Worm (Caenorhabditis elegans) whole organism, L4 larva: Measurements from ENCODE around the gene ZK669.2.
A peak's percentile ranks its signal among the peaks of the same experiment; 100 is the strongest.

ENCODE experiments used
- D1046.2 ChIP-seq: fragments of 200-800 bp; sonication (Bioruptor generic); IDR thresholded peaks from 2 replicates; pipeline ENCODE4 v1.3.6; 2022; ENCODE audit warnings: missing genetic modification characterization, missing compliant biosample characterization
- F10B5.3 ChIP-seq: sonication (generic microtip); optimal IDR thresholded peaks from 2 replicates; lab custom pipeline; 2016; ENCODE audit warnings: mild to moderate bottlenecking, missing genetic modification characterization, missing compliant biosample characterization
- F26F4.8 ChIP-seq: fragments of 200-800 bp; sonication (Bioruptor generic); conservative IDR thresholded peaks from 2 replicates; pipeline ENCODE4 v1.3.6; 2022; ENCODE audit warnings: missing genetic modification characterization, missing compliant biosample characterization
- F37D6.2 ChIP-seq: sonication (generic microtip); optimal IDR thresholded peaks from 2 replicates; lab custom pipeline; 2016; ENCODE audit warnings: mild to moderate bottlenecking, missing genetic modification characterization, missing compliant biosample characterization
- F44E2.7 ChIP-seq: fragments of 200-800 bp; sonication (Bioruptor generic); IDR thresholded peaks from 2 replicates; pipeline ENCODE4 v2.1.2; 2022; ENCODE audit warnings: missing genetic modification characterization, missing compliant biosample characterization
- F49E8.2 ChIP-seq: sonication (generic microtip); optimal IDR thresholded peaks from 2 replicates; lab custom pipeline; 2016; ENCODE audit warnings: missing compliant biosample characterization, mild to moderate bottlenecking, missing genetic modification characterization, borderline replicate concordance
- R02D3.7 ChIP-seq: fragments of 150-350 bp; sonication (generic microtip); optimal IDR thresholded peaks from 3 replicates; lab custom pipeline; 2014; ENCODE audit warnings: missing biosample characterization, missing genetic modification characterization
- Y105C5A.15 ChIP-seq: fragments of 200-800 bp; sonication (Bioruptor generic); IDR thresholded peaks from 2 replicates; pipeline ENCODE4 v1.3.6; 2022; ENCODE audit warnings: missing genetic modification characterization, missing compliant biosample characterization
- Y48G9A.11 ChIP-seq: fragments of 200-800 bp; sonication (Bioruptor generic); IDR thresholded peaks from 2 replicates; pipeline ENCODE4 v1.3.6; 2022; ENCODE audit warnings: missing genetic modification reagents, missing genetic modification characterization, missing compliant biosample characterization
- Y5F2A.4 ChIP-seq: fragments of 200-800 bp; sonication (Bioruptor generic); optimal IDR thresholded peaks from 2 replicates; lab custom pipeline; 2018; ENCODE audit warnings: mild to moderate bottlenecking, missing genetic modification characterization, missing compliant biosample characterization
- Y75B8A.6 ChIP-seq: fragments of 200-800 bp; sonication (Bioruptor generic); IDR thresholded peaks from 2 replicates; pipeline ENCODE4 v1.3.6; 2022; ENCODE audit warnings: missing genetic modification reagents, missing genetic modification characterization, missing compliant biosample characterization
- ZK337.2 ChIP-seq: fragments of 200-800 bp; sonication (Bioruptor generic); IDR thresholded peaks from 2 replicates; pipeline ENCODE4 v1.3.6; 2022; ENCODE audit warnings: missing genetic modification reagents, missing genetic modification characterization, missing compliant biosample characterization
- ZK546.5 ChIP-seq, 2 experiments: sonication (generic microtip); optimal IDR thresholded peaks; 2 replicates each; lab custom pipeline; 2017; ENCODE audit warnings: missing biosample characterization in 2 of 2, missing genetic modification characterization in 2 of 2
- aly-2 ChIP-seq: sonication (generic microtip); optimal IDR thresholded peaks from 2 replicates; lab custom pipeline; 2018; ENCODE audit warnings: missing biosample characterization, missing genetic modification characterization
- ama-1 ChIP-seq: fragments of 150-350 bp; optimal IDR thresholded peaks from 2 replicates; lab custom pipeline; 2014; ENCODE audit warnings: inconsistent platforms, mixed read lengths
- arid-1 ChIP-seq: fragments of 200-800 bp; sonication (Bioruptor generic); conservative IDR thresholded peaks from 2 replicates; pipeline ENCODE4 v1.3.6; 2022; ENCODE audit warnings: missing genetic modification reagents, missing genetic modification characterization, missing compliant biosample characterization
- ceh-28 ChIP-seq: fragments of 150-350 bp; optimal IDR thresholded peaks from 2 replicates; lab custom pipeline; 2014; ENCODE audit warnings: missing biosample characterization, missing genetic modification reagents, missing genetic modification characterization
- ceh-32 ChIP-seq: sonication (generic microtip); optimal IDR thresholded peaks from 2 replicates; lab custom pipeline; 2016; ENCODE audit warnings: mild to moderate bottlenecking, missing genetic modification characterization, missing compliant biosample characterization; ENCODE audit not compliant: poor library complexity
- cey-2 ChIP-seq: sonication (generic microtip); optimal IDR thresholded peaks from 3 replicates; lab custom pipeline; 2017; ENCODE audit warnings: missing genetic modification characterization, mild to moderate bottlenecking, missing compliant biosample characterization, antibody characterized with exemption, borderline replicate concordance; ENCODE audit not compliant: insufficient read depth
- ctbp-1 ChIP-seq: fragments of 200-800 bp; sonication (Bioruptor generic); IDR thresholded peaks from 2 replicates; pipeline ENCODE4 v1.3.6; 2022; ENCODE audit warnings: missing genetic modification reagents, missing genetic modification characterization, missing compliant biosample characterization
- daf-12 ChIP-seq: fragments of 150-350 bp; optimal IDR thresholded peaks from 2 replicates; lab custom pipeline; 2014; ENCODE audit warnings: missing biosample characterization, missing genetic modification reagents, missing genetic modification characterization
- daf-8 ChIP-seq: fragments of 200-800 bp; sonication (Bioruptor generic); IDR thresholded peaks from 2 replicates; pipeline ENCODE4 v1.3.6; 2022; ENCODE audit warnings: missing genetic modification characterization, missing compliant biosample characterization
- dmd-6 ChIP-seq: fragments of 200-800 bp; sonication (Bioruptor generic); IDR thresholded peaks from 2 replicates; pipeline ENCODE4 v1.3.6; 2022; ENCODE audit warnings: missing genetic modification reagents, missing genetic modification characterization, missing compliant biosample characterization
- dmd-8 ChIP-seq: fragments of 200-800 bp; sonication (Bioruptor generic); IDR thresholded peaks from 2 replicates; pipeline ENCODE4 v1.3.6; 2022; ENCODE audit warnings: missing genetic modification characterization, missing compliant biosample characterization
- dmd-9 ChIP-seq: fragments of 200-800 bp; sonication (Bioruptor generic); IDR thresholded peaks from 2 replicates; pipeline ENCODE4 v1.3.6; 2022; ENCODE audit warnings: missing genetic modification reagents, missing genetic modification characterization, missing compliant biosample characterization
- duxl-1 ChIP-seq: sonication (generic microtip); optimal IDR thresholded peaks from 2 replicates; lab custom pipeline; 2016; ENCODE audit warnings: mild to moderate bottlenecking, missing genetic modification characterization, moderate library complexity, missing compliant biosample characterization; ENCODE audit not compliant: poor library complexity
- fkh-10 ChIP-seq: fragments of 150-350 bp; optimal IDR thresholded peaks from 2 replicates; lab custom pipeline; 2014; ENCODE audit warnings: missing biosample characterization, missing genetic modification reagents, missing genetic modification characterization
- fos-1 ChIP-seq: fragments of 150-350 bp; optimal IDR thresholded peaks from 2 replicates; lab custom pipeline; 2014; ENCODE audit warnings: missing biosample characterization, missing genetic modification characterization
- hmg-1.1 ChIP-seq: fragments of 200-800 bp; sonication (Bioruptor generic); IDR thresholded peaks from 2 replicates; pipeline ENCODE4 v1.3.6; 2022; ENCODE audit warnings: missing genetic modification reagents, missing genetic modification characterization, missing compliant biosample characterization
- jun-1 ChIP-seq: fragments of 150-350 bp; optimal IDR thresholded peaks from 2 replicates; lab custom pipeline; 2014; ENCODE audit warnings: missing biosample characterization, missing genetic modification reagents, missing genetic modification characterization
- lin-29 ChIP-seq: fragments of 200-800 bp; sonication (Bioruptor generic); IDR thresholded peaks from 2 replicates; pipeline ENCODE4 v1.3.6; 2022; ENCODE audit warnings: missing genetic modification reagents, missing genetic modification characterization, missing compliant biosample characterization
- lir-3 ChIP-seq: sonication (generic microtip); optimal IDR thresholded peaks from 2 replicates; lab custom pipeline; 2016; ENCODE audit warnings: mild to moderate bottlenecking, missing genetic modification characterization, missing compliant biosample characterization
- lsy-2 ChIP-seq, 2 experiments: fragments of 150-350 bp in 1 of 2; sonication (generic microtip) in 1 of 2; optimal IDR thresholded peaks; 2 replicates each; lab custom pipeline; 2014 to 2017; ENCODE audit warnings: missing biosample characterization in 2 of 2, missing genetic modification characterization in 2 of 2
- madf-9 ChIP-seq: fragments of 200-800 bp; sonication (Bioruptor generic); conservative IDR thresholded peaks from 2 replicates; pipeline ENCODE4 v1.3.6; 2022; ENCODE audit warnings: missing genetic modification reagents, missing genetic modification characterization, missing compliant biosample characterization
- mep-1 ChIP-seq: fragments of 150-350 bp; sonication (generic microtip); optimal IDR thresholded peaks from 3 replicates; lab custom pipeline; 2014; ENCODE audit warnings: missing biosample characterization, missing genetic modification characterization
- nhr-102 ChIP-seq: sonication (generic microtip); optimal IDR thresholded peaks from 2 replicates; lab custom pipeline; 2016; ENCODE audit warnings: mild to moderate bottlenecking, missing genetic modification characterization, moderate library complexity, missing compliant biosample characterization
- nhr-25 ChIP-seq: sonication (generic microtip); optimal IDR thresholded peaks from 2 replicates; lab custom pipeline; 2017; ENCODE audit warnings: missing genetic modification characterization, mild to moderate bottlenecking, missing compliant biosample characterization, antibody characterized with exemption, moderate library complexity, borderline replicate concordance; ENCODE audit not compliant: insufficient read depth
- nhr-6 ChIP-seq: fragments of 150-350 bp; optimal IDR thresholded peaks from 2 replicates; lab custom pipeline; 2014; ENCODE audit warnings: missing biosample characterization, missing genetic modification characterization
- nhr-77 ChIP-seq: fragments of 150-350 bp; optimal IDR thresholded peaks from 2 replicates; lab custom pipeline; 2014; ENCODE audit warnings: missing biosample characterization, missing genetic modification characterization
- pha-4 ChIP-seq, 2 experiments: fragments of 150-350 bp in 1 of 2; fragments of 200-800 bp in 1 of 2; sonication (Bioruptor generic) in 1 of 2; IDR thresholded peaks in 1 of 2; optimal IDR thresholded peaks in 1 of 2; 2 replicates each; pipeline versions ENCODE4 v1.3.6 to Lab custom; 2014 to 2022; ENCODE audit warnings: missing genetic modification characterization in 2 of 2, missing genetic modification reagents in 2 of 2, missing biosample characterization in 1 of 2, missing compliant biosample characterization in 1 of 2
- php-3 ChIP-seq: fragments of 200-800 bp; sonication (Bioruptor generic); IDR thresholded peaks from 2 replicates; pipeline ENCODE4 v1.3.6; 2022; ENCODE audit warnings: missing genetic modification reagents, missing genetic modification characterization, missing compliant biosample characterization
- rbr-2 ChIP-seq: sonication (generic microtip); optimal IDR thresholded peaks from 2 replicates; lab custom pipeline; 2016; ENCODE audit warnings: missing genotype, missing genetic modification characterization, missing compliant biosample characterization
- saeg-2 ChIP-seq: fragments of 200-800 bp; sonication (Bioruptor generic); IDR thresholded peaks from 2 replicates; pipeline ENCODE4 v1.3.6; 2022; ENCODE audit warnings: missing genetic modification reagents, missing genetic modification characterization, missing compliant biosample characterization
- sdz-12 ChIP-seq: fragments of 200-800 bp; sonication (Bioruptor generic); optimal IDR thresholded peaks from 2 replicates; lab custom pipeline; 2018; ENCODE audit warnings: mild to moderate bottlenecking, missing genetic modification characterization, missing compliant biosample characterization
- set-16 ChIP-seq: fragments of 200-800 bp; sonication (Bioruptor generic); IDR thresholded peaks from 2 replicates; pipeline ENCODE4 v1.3.6; 2022; ENCODE audit warnings: missing genetic modification reagents, missing genetic modification characterization, missing compliant biosample characterization
- spr-3 ChIP-seq: fragments of 200-800 bp; sonication (Bioruptor generic); optimal IDR thresholded peaks from 2 replicates; lab custom pipeline; 2018; ENCODE audit warnings: mild to moderate bottlenecking, missing genetic modification characterization, missing compliant biosample characterization
- tag-97 ChIP-seq: fragments of 200-800 bp; sonication (Bioruptor generic); IDR thresholded peaks from 2 replicates; pipeline ENCODE4 v1.3.6; 2022; ENCODE audit warnings: missing genetic modification characterization, missing compliant biosample characterization
- unc-130 ChIP-seq: sonication (generic microtip); optimal IDR thresholded peaks from 2 replicates; lab custom pipeline; 2016; ENCODE audit warnings: missing genetic modification reagents, missing genetic modification characterization, missing compliant biosample characterization
- zip-11 ChIP-seq: fragments of 200-800 bp; sonication (Bioruptor generic); IDR thresholded peaks from 2 replicates; pipeline ENCODE4 v1.3.6; 2022; ENCODE audit warnings: missing genetic modification characterization, missing compliant biosample characterization
- zip-2 ChIP-seq: fragments of 150-350 bp; optimal IDR thresholded peaks from 2 replicates; lab custom pipeline; 2014; ENCODE audit warnings: missing biosample characterization, missing genetic modification characterization
- ztf-7 ChIP-seq: fragments of 150-350 bp; optimal IDR thresholded peaks from 2 replicates; lab custom pipeline; 2014; ENCODE audit warnings: missing biosample characterization, missing genetic modification characterization

Gene ZK669.2

ce11 chrII:7887295-7887694 lies 50.7 kb downstream of the ZK669.2 start (continued):
- TF ChIP-seq arid-1 (GFP tag; lab: Robert Waterston, UW) (no peak), lsy-2 (tag; optimal IDR thresholded peaks at IDR 0.05; lab: Kevin White, UChicago) (peak; percentile 41 to 66), rbr-2 (peak; percentile 63), ztf-7 (tag; lab: Kevin White, UChicago) (no peak), nhr-25 (peak; percentile 37), php-3 (GFP tag; lab: Robert Waterston, UW) (no peak), nhr-6 (no peak), dmd-9 (GFP tag; lab: Robert Waterston, UW) (no peak), zip-11 (GFP tag; lab: Robert Waterston, UW) (no peak), pha-4 (GFP tag; IDR thresholded peaks at IDR 0.05; lab: Robert Waterston, UW) (no peak), pha-4 (tag; optimal IDR thresholded peaks at IDR 0.05; lab: Kevin White, UChicago) (no peak), daf-12 (tag; lab: Kevin White, UChicago) (no peak), fkh-10 (GFP tag; lab: Kevin White, UChicago) (peak; percentile 50), dmd-6 (GFP tag; lab: Robert Waterston, UW) (no peak; the same call in 1 of the 2 replicates), mep-1 (tag; lab: Kevin White, UChicago) (peak; percentile 62), R02D3.7 (tag; lab: Kevin White, UChicago) (no peak), hmg-1.1 (GFP tag; lab: Robert Waterston, UW) (peak; percentile 54; the same call in 1 of the 2 replicates), F26F4.8 (GFP tag; lab: Robert Waterston, UW) (no peak), duxl-1 (no peak), Y105C5A.15 (GFP tag; lab: Robert Waterston, UW) (no peak), lin-29 (no peak), daf-8 (GFP tag; lab: Robert Waterston, UW) (no peak), Y75B8A.6 (no peak), F44E2.7 (GFP tag; lab: Robert Waterston, UW) (no peak), Y5F2A.4 (GFP tag; lab: Kevin White, UChicago) (no peak), nhr-77 (tag; lab: Kevin White, UChicago) (no peak), fos-1 (no peak), cey-2 (tag; lab: Kevin White, UChicago) (no peak), zip-2 (tag; lab: Kevin White, UChicago) (no peak), saeg-2 (no peak), ama-1 (lab: Kevin White, UChicago) (no peak), nhr-102 (tag; lab: Kevin White, UChicago) (no peak), jun-1 (tag; lab: Kevin White, UChicago) (no peak), ceh-28 (tag; lab: Kevin White, UChicago) (no peak), spr-3 (GFP tag; lab: Kevin White, UChicago) (no peak), unc-130 (no peak), ZK337.2 (GFP tag; lab: Robert Waterston, UW) (no peak), ceh-32 (no peak), sdz-12 (GFP tag; lab: Kevin White, UChicago) (no peak), F49E8.2 (tag; lab: Kevin White, UChicago) (no peak), Y48G9A.11 (GFP tag; lab: Robert Waterston, UW) (no peak), aly-2 (tag; lab: Kevin White, UChicago) (no peak), D1046.2 (GFP tag; lab: Robert Waterston, UW) (no peak), dmd-8 (no peak), madf-9 (GFP tag; lab: Robert Waterston, UW) (no peak), ZK546.5 (tag; optimal IDR thresholded peaks at IDR 0.05; lab: Kevin White, UChicago) (no peak), F37D6.2 (tag; lab: Kevin White, UChicago) (peak; percentile 18), ctbp-1 (GFP tag; lab: Robert Waterston, UW) (no peak), lir-3 (tag; lab: Kevin White, UChicago) (no peak), set-16 (GFP tag; lab: Robert Waterston, UW) (no peak), tag-97 (GFP tag; lab: Robert Waterston, UW) (no peak), F10B5.3 (tag; lab: Kevin White, UChicago) (no peak)
